Worm (Caenorhabditis elegans): ENCODE results near the gene srh-71.

- TF ChIP-seq fos-1 (tag; optimal IDR thresholded peaks at IDR 0.05) = no peak
- no peak for TF ChIP-seq ZK546.5 (tag; optimal IDR thresholded peaks at IDR 0.05)
- TF ChIP-seq nhr-77 (tag; optimal IDR thresholded peaks at IDR 0.05) = no peak
- TF ChIP-seq dmd-4 (tag; optimal IDR thresholded peaks at IDR 0.05) = no peak
- no peak for TF ChIP-seq unc-62 (GFP tag; optimal IDR thresholded peaks at IDR 0.05)
- no peak for TF ChIP-seq unc-39 (tag; optimal IDR thresholded peaks at IDR 0.05)
- TF ChIP-seq ama-1 (optimal IDR thresholded peaks at IDR 0.05) = no peak
- TF ChIP-seq ztf-11 (tag; optimal IDR thresholded peaks at IDR 0.05) = no peak
- TF ChIP-seq nhr-25 (tag; optimal IDR thresholded peaks at IDR 0.05) = no peak
- TF ChIP-seq nhr-11 (tag; optimal IDR thresholded peaks at IDR 0.05) = no peak
- no peak for TF ChIP-seq ztf-1 (GFP tag; conservative IDR thresholded peaks at IDR 0.05)
- no peak for TF ChIP-seq skn-1 (tag; optimal IDR thresholded peaks at IDR 0.05)
- no peak for TF ChIP-seq blmp-1 (tag; optimal IDR thresholded peaks at IDR 0.05; ENCODE audit: insufficient read depth)
Observed at ce11 chrII:3118907-3119382, 4.4 kb upstream of the srh-71 start, which contains the start of gene T10D4.6.
